Worm (Caenorhabditis elegans) whole organism, late embryonic: ENCODE results near the gene odr-2.

Experiments used
- ama-1 ChIP-seq: fragments of 150-350 bp; optimal IDR thresholded peaks from 2 replicates; lab custom pipeline; 2014
- ceh-22 ChIP-seq: sonication (generic microtip); optimal IDR thresholded peaks from 2 replicates; lab custom pipeline; 2017; ENCODE audit warnings: missing biosample characterization, missing genetic modification characterization
- ceh-31 ChIP-seq: sonication (generic microtip); optimal IDR thresholded peaks from 2 replicates; lab custom pipeline; 2016; ENCODE audit warnings: missing genetic modification characterization, missing compliant biosample characterization
- ceh-45 ChIP-seq: fragments of 200-800 bp; sonication (Bioruptor generic); IDR thresholded peaks from 2 replicates; pipeline ENCODE4 v1.3.6; 2022; ENCODE audit warnings: missing genetic modification reagents, missing genetic modification characterization, missing compliant biosample characterization
- che-1 ChIP-seq: sonication (generic microtip); optimal IDR thresholded peaks from 2 replicates; lab custom pipeline; 2016; ENCODE audit warnings: mild to moderate bottlenecking, missing genetic modification characterization, missing compliant biosample characterization
- madf-2 ChIP-seq: sonication (generic microtip); optimal IDR thresholded peaks from 2 replicates; lab custom pipeline; 2017; ENCODE audit warnings: missing genetic modification characterization, missing compliant biosample characterization
- mec-3 ChIP-seq: sonication (generic microtip); optimal IDR thresholded peaks from 2 replicates; lab custom pipeline; 2016; ENCODE audit warnings: borderline replicate concordance, missing genetic modification characterization, missing compliant biosample characterization
- nfya-1 ChIP-seq: sonication (generic microtip); optimal IDR thresholded peaks from 2 replicates; lab custom pipeline; 2017; ENCODE audit warnings: missing genetic modification characterization, mild to moderate bottlenecking, missing compliant biosample characterization, antibody characterized with exemption, moderate library complexity
- npax-4 ChIP-seq: sonication (generic microtip); optimal IDR thresholded peaks from 2 replicates; lab custom pipeline; 2016; ENCODE audit warnings: missing genetic modification characterization, missing compliant biosample characterization
- pag-3 ChIP-seq: sonication (generic microtip); optimal IDR thresholded peaks from 2 replicates; lab custom pipeline; 2016; ENCODE audit warnings: missing compliant biosample characterization, missing genetic modification characterization, borderline replicate concordance
- pax-1 ChIP-seq: fragments of 150-350 bp; optimal IDR thresholded peaks from 2 replicates; lab custom pipeline; 2014; ENCODE audit warnings: missing biosample characterization, missing genetic modification characterization
- unc-42 ChIP-seq: sonication (generic microtip); optimal IDR thresholded peaks from 2 replicates; lab custom pipeline; 2016; ENCODE audit warnings: missing genotype, missing genetic modification characterization, missing compliant biosample characterization

- no peak for TF ChIP-seq ceh-31
- TF ChIP-seq unc-42 (tag; lab: Kevin White, UChicago) = peak; percentile 37
- TF ChIP-seq ceh-45 (GFP tag; lab: Robert Waterston, UW) = no peak
- TF ChIP-seq pax-1 (tag; lab: Kevin White, UChicago) = no peak
- TF ChIP-seq madf-2 = no peak
- TF ChIP-seq ama-1 (lab: Kevin White, UChicago) = no peak
- no peak for TF ChIP-seq npax-4 (tag; lab: Kevin White, UChicago)
- TF ChIP-seq pag-3 (tag; lab: Kevin White, UChicago) = no peak
- no peak for TF ChIP-seq nfya-1 (tag; lab: Kevin White, UChicago)
- no peak for TF ChIP-seq ceh-22 (tag; lab: Kevin White, UChicago)
- TF ChIP-seq mec-3 (tag; lab: Kevin White, UChicago) = no peak
- no peak for TF ChIP-seq che-1
Measured at ce11 chrV:7106499-7107152, 3.3 kb downstream of the odr-2 start.
